Fruit fly (Drosophila melanogaster) whole organism, embryonic: ENCODE measurements around the gene CG15196.

ENCODE experiments used
- Ada2b ChIP-seq: fragments of 200-800 bp; sonication (Bioruptor generic); IDR thresholded peaks from 2 replicates; pipeline ENCODE4 v1.3.6; 2022; ENCODE audit warnings: missing biosample characterization, missing genetic modification characterization
- Atf3 ChIP-seq: fragments of 200-800 bp; sonication (Bioruptor generic); optimal IDR thresholded peaks from 3 replicates; lab custom pipeline; 2016; ENCODE audit warnings: missing biosample characterization, missing genetic modification characterization
- CG12104 ChIP-seq: fragments of 200-800 bp; sonication (Bioruptor generic); optimal IDR thresholded peaks from 3 replicates; lab custom pipeline; 2016; ENCODE audit warnings: missing biosample characterization, missing genetic modification characterization
- CG17186 ChIP-seq: fragments of 200-800 bp; sonication (Bioruptor generic); optimal IDR thresholded peaks from 3 replicates; lab custom pipeline; 2017; ENCODE audit warnings: missing biosample characterization, missing genetic modification reagents, missing genetic modification characterization
- CG18599 ChIP-seq: fragments of 200-800 bp; sonication (Bioruptor generic); optimal IDR thresholded peaks from 3 replicates; lab custom pipeline; 2017; ENCODE audit warnings: missing biosample characterization, missing genetic modification characterization, mild to moderate bottlenecking, moderate library complexity, missing genetic modification reagents
- CG2129 ChIP-seq: fragments of 200-800 bp; sonication (Bioruptor generic); IDR thresholded peaks from 2 replicates; pipeline ENCODE4 v1.3.6; 2022; ENCODE audit warnings: missing biosample characterization, missing genetic modification characterization; ENCODE audit not compliant: partially characterized antibody
- CG32767 ChIP-seq: fragments of 200-800 bp; sonication (Bioruptor generic); IDR thresholded peaks from 2 replicates; pipeline ENCODE4 v1.3.6; 2022; ENCODE audit warnings: missing biosample characterization, missing genetic modification characterization
- CG33557 ChIP-seq: fragments of 200-800 bp; sonication (Bioruptor generic); optimal IDR thresholded peaks from 2 replicates; lab custom pipeline; 2019; ENCODE audit warnings: missing biosample characterization, mild to moderate bottlenecking, missing genetic modification characterization, moderate library complexity
- CG34376 ChIP-seq: fragments of 200-800 bp; sonication (Bioruptor generic); optimal IDR thresholded peaks from 2 replicates; lab custom pipeline; 2018; ENCODE audit warnings: missing biosample characterization, mild to moderate bottlenecking, missing genetic modification characterization
- CG7556 ChIP-seq: fragments of 200-800 bp; sonication (Bioruptor generic); optimal IDR thresholded peaks from 2 replicates; lab custom pipeline; 2017; ENCODE audit warnings: missing biosample characterization, mild to moderate bottlenecking, missing genetic modification characterization
- CG9215 ChIP-seq: fragments of 200-800 bp; sonication (Bioruptor generic); IDR thresholded peaks from 2 replicates; pipeline ENCODE4 v1.3.6; 2022; ENCODE audit warnings: missing biosample characterization, missing genetic modification characterization
- CHES-1-like ChIP-seq: fragments of 200-800 bp; sonication (Bioruptor generic); optimal IDR thresholded peaks from 2 replicates; lab custom pipeline; 2016; ENCODE audit warnings: missing biosample characterization, missing genetic modification characterization
- D ChIP-seq, 2 experiments: fragments of 200-800 bp in 1 of 2; fragments of >200 bp in 1 of 2; sonication (Bioruptor generic) in 1 of 2; optimal IDR thresholded peaks; 2 replicates in 1 of 2; 3 replicates in 1 of 2; lab custom pipeline; 2017; ENCODE audit warnings: mild to moderate bottlenecking in 1 of 2, missing biosample characterization in 1 of 2, missing genetic modification characterization in 1 of 2, missing genetic modification reagents in 1 of 2
- ERR ChIP-seq: fragments of 200-800 bp; sonication (Bioruptor generic); optimal IDR thresholded peaks from 2 replicates; lab custom pipeline; 2016; ENCODE audit warnings: missing biosample characterization, missing genetic modification characterization
- HLH4C ChIP-seq: fragments of 200-800 bp; sonication (Bioruptor generic); IDR thresholded peaks from 3 replicates; pipeline ENCODE4 v1.3.6; 2022; ENCODE audit warnings: missing biosample characterization, missing genetic modification characterization; ENCODE audit not compliant: partially characterized antibody
- Hmr ChIP-seq: fragments of 200-800 bp; sonication (Bioruptor generic); optimal IDR thresholded peaks from 3 replicates; lab custom pipeline; 2017; ENCODE audit warnings: mild to moderate bottlenecking, missing biosample characterization, missing genetic modification reagents, missing genetic modification characterization
- Oli ChIP-seq: fragments of 200-800 bp; sonication (Bioruptor generic); optimal IDR thresholded peaks from 2 replicates; lab custom pipeline; 2018; ENCODE audit warnings: missing biosample characterization, mild to moderate bottlenecking, missing genetic modification characterization, moderate library complexity
- Scr ChIP-seq: fragments of 200-800 bp; sonication (Bioruptor generic); IDR thresholded peaks from 2 replicates; pipeline ENCODE4 v1.3.6; 2022; ENCODE audit warnings: missing biosample characterization, missing genetic modification characterization; ENCODE audit not compliant: partially characterized antibody
- Sry-δ ChIP-seq: fragments of 200-800 bp; sonication (Bioruptor generic); optimal IDR thresholded peaks from 2 replicates; lab custom pipeline; 2016; ENCODE audit warnings: missing biosample characterization, missing genetic modification characterization
- TFAM ChIP-seq: fragments of 200-800 bp; sonication (Bioruptor generic); optimal IDR thresholded peaks from 2 replicates; lab custom pipeline; 2017; ENCODE audit warnings: missing biosample characterization, missing genetic modification characterization, inconsistent platforms
- Usf ChIP-seq: fragments of 200-800 bp; sonication (Bioruptor generic); optimal IDR thresholded peaks from 2 replicates; lab custom pipeline; 2017; ENCODE audit warnings: missing genotype, missing biosample characterization, missing genetic modification characterization
- ab ChIP-seq: fragments of 200-800 bp; sonication (Bioruptor generic); optimal IDR thresholded peaks from 2 replicates; lab custom pipeline; 2016; ENCODE audit warnings: missing biosample characterization, missing genetic modification characterization
- ac ChIP-seq: fragments of 200-800 bp; sonication (Bioruptor generic); optimal IDR thresholded peaks from 3 replicates; lab custom pipeline; 2017; ENCODE audit warnings: missing biosample characterization, mild to moderate bottlenecking, missing genetic modification characterization
- bbx ChIP-seq: fragments of 200-800 bp; sonication (Bioruptor generic); IDR thresholded peaks from 2 replicates; pipeline ENCODE4 v1.3.6; 2022; ENCODE audit warnings: missing biosample characterization, missing genetic modification characterization; ENCODE audit not compliant: partially characterized antibody
- ci ChIP-seq: fragments of 200-800 bp; sonication (Bioruptor generic); IDR thresholded peaks from 3 replicates; pipeline ENCODE4 v1.3.6; 2022; ENCODE audit warnings: missing biosample characterization, missing genetic modification characterization
- crp ChIP-seq, 2 experiments: fragments of 200-800 bp; sonication (Bioruptor generic); optimal IDR thresholded peaks; 2 replicates in 1 of 2; 3 replicates in 1 of 2; lab custom pipeline; 2017; ENCODE audit warnings: missing biosample characterization in 2 of 2, missing genetic modification characterization in 2 of 2, mild to moderate bottlenecking in 1 of 2, moderate library complexity in 1 of 2
- danr ChIP-seq: fragments of 200-800 bp; sonication (Bioruptor generic); IDR thresholded peaks from 2 replicates; pipeline ENCODE4 v1.3.6; 2022; ENCODE audit warnings: missing biosample characterization, missing genetic modification characterization
- dysf ChIP-seq: fragments of 200-800 bp; sonication (Bioruptor generic); IDR thresholded peaks from 3 replicates; pipeline ENCODE4 v1.3.6; 2022; ENCODE audit warnings: missing biosample characterization, missing genetic modification characterization
- fd102C ChIP-seq: fragments of 200-800 bp; sonication (Bioruptor generic); optimal IDR thresholded peaks from 2 replicates; lab custom pipeline; 2018; ENCODE audit warnings: missing biosample characterization, mild to moderate bottlenecking, missing genetic modification characterization, moderate library complexity
- inv ChIP-seq: fragments of 200-800 bp; sonication (Bioruptor generic); IDR thresholded peaks from 2 replicates; pipeline ENCODE4 v1.3.6; 2022; ENCODE audit warnings: missing biosample characterization, missing genetic modification characterization; ENCODE audit not compliant: partially characterized antibody
- jigr1 ChIP-seq: fragments of 200-800 bp; sonication (Bioruptor generic); IDR thresholded peaks from 3 replicates; pipeline ENCODE4 v1.3.6; 2022; ENCODE audit warnings: missing biosample characterization, missing genetic modification characterization
- ken ChIP-seq: fragments of 200-800 bp; sonication (Bioruptor generic); IDR thresholded peaks from 3 replicates; pipeline ENCODE4 v1.3.6; 2022; ENCODE audit warnings: missing biosample characterization, missing genetic modification characterization
- klu ChIP-seq: fragments of 200-800 bp; sonication (Bioruptor generic); IDR thresholded peaks from 2 replicates; pipeline ENCODE4 v1.3.6; 2022; ENCODE audit warnings: missing biosample characterization, missing genetic modification characterization
- knrl ChIP-seq: fragments of 200-800 bp; sonication (Bioruptor generic); IDR thresholded peaks from 3 replicates; pipeline ENCODE4 v1.3.6; 2022; ENCODE audit warnings: missing biosample characterization, missing genetic modification characterization; ENCODE audit not compliant: partially characterized antibody
- lab ChIP-seq: fragments of 200-800 bp; sonication (Bioruptor generic); optimal IDR thresholded peaks from 3 replicates; lab custom pipeline; 2017; ENCODE audit warnings: missing biosample characterization, missing genetic modification characterization, mild to moderate bottlenecking, moderate library complexity, missing genetic modification reagents
- nau ChIP-seq: fragments of 200-800 bp; sonication (Bioruptor generic); optimal IDR thresholded peaks from 3 replicates; lab custom pipeline; 2017; ENCODE audit warnings: missing biosample characterization, mild to moderate bottlenecking, missing genetic modification characterization, missing genetic modification reagents
- pros ChIP-seq: fragments of 200-800 bp; sonication (Bioruptor generic); optimal IDR thresholded peaks from 3 replicates; lab custom pipeline; 2019; ENCODE audit warnings: missing biosample characterization, mild to moderate bottlenecking, missing genetic modification characterization, moderate library complexity
- psq ChIP-seq: fragments of 200-800 bp; sonication (Bioruptor generic); optimal IDR thresholded peaks from 2 replicates; lab custom pipeline; 2017; ENCODE audit warnings: missing biosample characterization, missing genetic modification characterization
- pzg ChIP-seq: fragments of 200-800 bp; sonication (Bioruptor generic); optimal IDR thresholded peaks from 3 replicates; lab custom pipeline; 2018; ENCODE audit warnings: missing biosample characterization, mild to moderate bottlenecking, missing genetic modification characterization, moderate library complexity
- ranshi ChIP-seq: fragments of 200-800 bp; sonication (Bioruptor generic); IDR thresholded peaks from 2 replicates; pipeline ENCODE4 v1.3.6; 2022; ENCODE audit warnings: missing biosample characterization, missing genetic modification characterization
- rib ChIP-seq: fragments of 200-800 bp; sonication (Bioruptor generic); IDR thresholded peaks from 2 replicates; pipeline ENCODE4 v1.3.6; 2022; ENCODE audit warnings: missing biosample characterization, missing genetic modification characterization
- sc ChIP-seq, 3 experiments: fragments of >200 bp in 2 of 3; fragments of 200-800 bp in 1 of 3; sonication (Bioruptor generic) in 1 of 3; optimal IDR thresholded peaks; 2 replicates in 2 of 3; 3 replicates in 1 of 3; lab custom pipeline; 2017; ENCODE audit warnings: mild to moderate bottlenecking in 1 of 3, missing biosample characterization in 1 of 3, missing genetic modification characterization in 1 of 3, missing genetic modification reagents in 1 of 3
- scrt ChIP-seq: fragments of 200-800 bp; sonication (Bioruptor generic); optimal IDR thresholded peaks from 2 replicates; lab custom pipeline; 2018; ENCODE audit warnings: missing biosample characterization, mild to moderate bottlenecking, missing genetic modification characterization, moderate library complexity
- sisA ChIP-seq: fragments of 200-800 bp; sonication (Bioruptor generic); IDR thresholded peaks from 2 replicates; pipeline ENCODE4 v1.3.6; 2022; ENCODE audit warnings: missing biosample characterization, missing genetic modification characterization
- tio ChIP-seq: fragments of 200-800 bp; sonication (Bioruptor generic); optimal IDR thresholded peaks from 2 replicates; lab custom pipeline; 2017; ENCODE audit warnings: missing biosample characterization, missing genetic modification characterization, inconsistent platforms
- vnd ChIP-seq: fragments of 200-800 bp; sonication (Bioruptor generic); IDR thresholded peaks from 3 replicates; pipeline ENCODE4 v1.3.6; 2022; ENCODE audit warnings: missing biosample characterization, missing genetic modification characterization; ENCODE audit not compliant: partially characterized antibody
- wdn ChIP-seq: fragments of 200-800 bp; sonication (Bioruptor generic); IDR thresholded peaks from 2 replicates; pipeline ENCODE4 v1.3.6; 2022; ENCODE audit warnings: missing biosample characterization, missing genetic modification characterization
- zen ChIP-seq: fragments of 200-800 bp; sonication (Bioruptor generic); optimal IDR thresholded peaks from 3 replicates; lab custom pipeline; 2018; ENCODE audit warnings: missing biosample characterization, mild to moderate bottlenecking, missing genetic modification characterization, moderate library complexity
- zen2 ChIP-seq: fragments of 200-800 bp; sonication (Bioruptor generic); IDR thresholded peaks from 3 replicates; pipeline ENCODE4 v1.3.6; 2022; ENCODE audit warnings: missing biosample characterization, missing genetic modification characterization; ENCODE audit not compliant: partially characterized antibody
- zfh2 ChIP-seq: fragments of 200-800 bp; sonication (Bioruptor generic); optimal IDR thresholded peaks from 2 replicates; lab custom pipeline; 2016; ENCODE audit warnings: missing biosample characterization, missing genetic modification characterization

Gene CG15196

DNA sequence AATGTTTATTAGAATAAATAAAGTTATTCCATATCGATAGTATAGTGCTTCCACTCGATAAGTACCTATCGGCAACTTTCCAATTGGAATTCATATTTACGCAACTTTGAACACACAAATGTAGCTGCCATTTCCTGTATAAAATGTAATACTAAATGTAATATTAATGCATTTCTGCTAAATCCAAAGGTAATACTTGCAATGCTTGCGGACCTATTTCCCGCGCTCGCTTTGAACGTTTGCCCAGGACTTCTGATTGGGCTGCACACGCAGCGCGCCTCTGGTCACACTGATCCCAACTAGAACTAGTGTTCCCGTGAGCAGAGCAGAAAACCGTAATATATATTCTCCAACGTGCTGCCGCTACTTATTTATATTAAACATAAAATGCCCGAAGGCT lies 40.4 kb upstream of the CG15196 start, which contains the start of gene dlg1 (continued):
- TF ChIP-seq zen2 (peak; percentile 10; the same call in 1 of the 3 replicates), CG34376 (GFP tag; lab: Kevin White, UChicago) (no peak), Usf (no peak), ERR (GFP tag; lab: Kevin White, UChicago) (no peak), vnd (GFP tag; lab: Robert Waterston, UW) (peak; percentile 56; the same call in 2 of the 3 replicates), CG12104 (GFP tag; lab: Kevin White, UChicago) (no peak), Sry-δ (GFP tag; lab: Kevin White, UChicago) (peak; percentile 35), CG33557 (GFP tag; lab: Kevin White, UChicago) (no peak), CG32767 (GFP tag; lab: Robert Waterston, UW) (no peak), pros (GFP tag; lab: Kevin White, UChicago) (no peak), zfh2 (no peak), CG7556 (no peak), ranshi (GFP tag; lab: Robert Waterston, UW) (no peak), bbx (GFP tag; lab: Robert Waterston, UW) (peak; percentile 55), dysf (GFP tag; lab: Robert Waterston, UW) (no peak), Scr (GFP tag; lab: Robert Waterston, UW) (peak; percentile 80), CG17186 (GFP tag; lab: Kevin White, UChicago) (peak; percentile 4), knrl (GFP tag; lab: Robert Waterston, UW) (peak; percentile 72), ken (GFP tag; lab: Robert Waterston, UW) (no peak), D (optimal IDR thresholded peaks at IDR 0.05; lab: Kevin White, UChicago) (no peak), D (GFP tag; optimal IDR thresholded peaks at IDR 0.05; lab: Kevin White, UChicago) (no peak), danr (no peak), nau (no peak), TFAM (GFP tag; lab: Kevin White, UChicago) (no peak), Oli (tag; lab: Kevin White, UChicago) (no peak), jigr1 (GFP tag; lab: Robert Waterston, UW) (no peak), HLH4C (peak; percentile 75), ac (GFP tag; lab: Kevin White, UChicago) (no peak), Atf3 (GFP tag; lab: Kevin White, UChicago) (no peak), sisA (no peak), inv (peak; percentile 58), CG2129 (GFP tag; lab: Robert Waterston, UW) (peak; percentile 31; the same call in 1 of the 2 replicates), ab (GFP tag; lab: Kevin White, UChicago) (no peak), klu (GFP tag; lab: Robert Waterston, UW) (no peak), tio (no peak), crp (GFP tag; optimal IDR thresholded peaks at IDR 0.05; lab: Kevin White, UChicago) (no peak), CG18599 (GFP tag; lab: Kevin White, UChicago) (no peak), pzg (GFP tag; lab: Kevin White, UChicago) (peak; percentile 55)

DNA sequence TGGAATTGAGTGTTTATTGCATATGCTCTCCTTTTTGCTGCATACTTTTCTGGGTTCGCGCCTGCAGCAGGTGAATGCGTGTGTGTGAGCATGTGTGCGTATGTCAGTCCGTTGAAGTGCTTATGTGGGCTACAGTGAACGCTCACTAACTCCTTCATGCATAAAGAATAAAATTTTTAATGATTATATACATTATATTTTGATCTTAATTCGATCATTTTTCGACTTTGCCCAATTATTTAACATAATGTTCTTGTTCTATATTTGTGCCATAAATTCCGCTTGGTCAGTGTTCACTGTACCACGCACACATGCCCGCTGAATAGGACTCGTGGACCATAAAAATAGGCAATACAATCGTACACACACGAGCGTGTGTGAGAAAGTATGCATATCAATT lies 39.0 kb upstream of the CG15196 start:
- TF ChIP-seq lab (GFP tag; lab: Kevin White, UChicago) (peak; percentile 16), CG9215 (0 out of 2 replicates have a peak, but pooled peaks have one; percentile 14), scrt (GFP tag; lab: Kevin White, UChicago) (no peak), fd102C (GFP tag; lab: Kevin White, UChicago) (no peak), Hmr (GFP tag; lab: Kevin White, UChicago) (peak; percentile 0), Ada2b (GFP tag; lab: Robert Waterston, UW) (peak; percentile 44; the same call in 1 of the 2 replicates), rib (GFP tag; lab: Robert Waterston, UW) (0 out of 2 replicates have a peak, but pooled peaks have one; percentile 35), ci (GFP tag; lab: Robert Waterston, UW) (0 out of 3 replicates have a peak, but pooled peaks have one; percentile 21), sc (optimal IDR thresholded peaks at IDR 0.05; lab: Kevin White, UChicago) (no peak), sc (GFP tag; optimal IDR thresholded peaks at IDR 0.05; lab: Kevin White, UChicago) (no peak), psq (GFP tag; lab: Kevin White, UChicago) (no peak), CHES-1-like (GFP tag; lab: Kevin White, UChicago) (no peak), zen (tag; lab: Kevin White, UChicago) (no peak), wdn (GFP tag; lab: Robert Waterston, UW) (peak; percentile 31; the same call in 1 of the 2 replicates)
